Worm (Caenorhabditis elegans): ENCODE data around the gene C34C6.3.

C34C6.3 gene

ce11 chrII:8643627-8644356 lies 47.9 kb upstream of the C34C6.3 start (continued):
- TF ChIP-seq nfyb-1 (GFP tag; IDR thresholded peaks at IDR 0.05): no peak
- TF ChIP-seq F49E8.2 (tag; optimal IDR thresholded peaks at IDR 0.05; ENCODE audit: insufficient read depth): no peak

- TF ChIP-seq B0261.1 (tag; optimal IDR thresholded peaks at IDR 0.05) (no peak), ceh-58 (GFP tag; IDR thresholded peaks at IDR 0.05) (no peak), lsy-27 (tag; optimal IDR thresholded peaks at IDR 0.05; ENCODE audit: borderline replicate concordance, insufficient read depth) (no peak), xnd-1 (tag; optimal IDR thresholded peaks at IDR 0.05) (no peak), ceh-27 (GFP tag; optimal IDR thresholded peaks at IDR 0.05) (no peak), somi-1 (GFP tag; optimal IDR thresholded peaks at IDR 0.05) (no peak)
These were observed 45.3 kb upstream of the C34C6.3 start for ce11 chrII:8646437-8646836.

- no peak for TF ChIP-seq attf-3 (GFP tag; conservative IDR thresholded peaks at IDR 0.05)
- TF ChIP-seq him-1 (tag; optimal IDR thresholded peaks at IDR 0.05): no peak
- peak; percentile 67 for TF ChIP-seq efl-1 (GFP tag; optimal IDR thresholded peaks at IDR 0.05)
- peak; percentile 20; the same call in 1 of the 2 replicates for TF ChIP-seq hmg-1.2 (GFP tag; IDR thresholded peaks at IDR 0.05)
- TF ChIP-seq Y56A3A.18 (GFP tag; IDR thresholded peaks at IDR 0.05): no peak
- peak; percentile 57 for TF ChIP-seq madf-8 (GFP tag; conservative IDR thresholded peaks at IDR 0.05)
- peak; percentile 71 for TF ChIP-seq madf-6 (GFP tag; IDR thresholded peaks at IDR 0.05)
- TF ChIP-seq lsl-1 (GFP tag; optimal IDR thresholded peaks at IDR 0.05): peak; percentile 2
These were observed 42.9 kb upstream of the C34C6.3 start for ce11 chrII:8648843-8649242.

- no peak for TF ChIP-seq ztf-26 (tag; optimal IDR thresholded peaks at IDR 0.05)
- TF ChIP-seq hmg-1.2 (GFP tag; IDR thresholded peaks at IDR 0.05): peak; percentile 62; the same call in 1 of the 2 replicates
These were observed 41.0 kb upstream of the C34C6.3 start, which contains the start of gene pyr-1 for ce11 chrII:8650644-8651159. Gene pyr-1 (plus strand): TSS chrII:8651109.

ce11 chrII:8658835-8659234 lies 32.9 kb upstream of the C34C6.3 start, which contains the start of gene atg-10:
Gene atg-10 (plus strand): TSS chrII:8659135.
- TF ChIP-seq attf-6 (GFP tag; IDR thresholded peaks at IDR 0.05) (no peak), F57C9.4 (tag; optimal IDR thresholded peaks at IDR 0.05) (no peak), F55B11.4 (tag; optimal IDR thresholded peaks at IDR 0.05; ENCODE audit: borderline replicate concordance, insufficient read depth) (no peak), K11D2.4 (GFP tag; IDR thresholded peaks at IDR 0.05) (no peak)

- TF ChIP-seq cebp-1 (GFP tag; IDR thresholded peaks at IDR 0.05) (peak; percentile 53; the same call in 1 of the 2 replicates), cebp-1 (tag; optimal IDR thresholded peaks at IDR 0.05) (peak; percentile 78), attf-5 (GFP tag; optimal IDR thresholded peaks at IDR 0.05) (peak; percentile 48), ets-4 (GFP tag; optimal IDR thresholded peaks at IDR 0.05) (no peak), mcd-1 (GFP tag; IDR thresholded peaks at IDR 0.05) (peak; percentile 63), F23B12.7 (tag; optimal IDR thresholded peaks at IDR 0.05; ENCODE audit: insufficient read depth) (peak; percentile 44), ztf-22 (GFP tag; optimal IDR thresholded peaks at IDR 0.05) (no peak)
These were observed 30.2 kb upstream of the C34C6.3 start, which contains the start of the genes piga-1 and eif-2Bepsilon for ce11 chrII:8661539-8661938. Gene piga-1 (minus strand): TSS chrII:8661712. Gene eif-2Bepsilon (plus strand): TSS chrII:8661869.
